Worm (Caenorhabditis elegans) whole organism, early embryonic: ENCODE results near the gene srh-41.

Experiments used
- B0310.2 ChIP-seq: sonication (generic microtip); optimal IDR thresholded peaks from 2 replicates; lab custom pipeline; 2016; ENCODE audit warnings: mild to moderate bottlenecking, missing genetic modification characterization, missing compliant biosample characterization
- F13C5.2 ChIP-seq: sonication (generic microtip); optimal IDR thresholded peaks from 2 replicates; lab custom pipeline; 2017; ENCODE audit warnings: mild to moderate bottlenecking, missing genetic modification characterization, inconsistent platforms, missing compliant biosample characterization
- ama-1 ChIP-seq: fragments of 150-350 bp; optimal IDR thresholded peaks from 2 replicates; lab custom pipeline; 2014
- ceh-36 ChIP-seq: sonication (generic microtip); optimal IDR thresholded peaks from 2 replicates; lab custom pipeline; 2016; ENCODE audit warnings: missing genetic modification characterization, inconsistent platforms, missing compliant biosample characterization
- flt-1 ChIP-seq: fragments of 200-800 bp; sonication (Bioruptor generic); IDR thresholded peaks from 2 replicates; pipeline ENCODE4 v1.3.6; 2022; ENCODE audit warnings: missing genetic modification characterization, missing compliant biosample characterization
- hmbx-1 ChIP-seq: sonication (generic microtip); optimal IDR thresholded peaks from 2 replicates; lab custom pipeline; 2016; ENCODE audit warnings: mild to moderate bottlenecking, missing genetic modification characterization, missing compliant biosample characterization
- hmg-4 ChIP-seq: fragments of 200-800 bp; sonication (Bioruptor generic); optimal IDR thresholded peaks from 2 replicates; lab custom pipeline; 2018; ENCODE audit warnings: mild to moderate bottlenecking, missing genetic modification characterization, missing compliant biosample characterization
- pes-1 ChIP-seq: fragments of 200-800 bp; sonication (Bioruptor generic); IDR thresholded peaks from 2 replicates; pipeline ENCODE4 v1.3.6; 2022; ENCODE audit warnings: missing genetic modification reagents, missing genetic modification characterization, missing compliant biosample characterization
- scrt-1 ChIP-seq: fragments of 200-800 bp; sonication (Bioruptor generic); IDR thresholded peaks from 2 replicates; pipeline ENCODE4 v1.3.6; 2022; ENCODE audit warnings: missing genetic modification characterization, missing compliant biosample characterization
- sea-1 ChIP-seq: fragments of 200-800 bp; sonication (Bioruptor generic); conservative IDR thresholded peaks from 2 replicates; pipeline ENCODE4 v1.3.6; 2022; ENCODE audit warnings: missing genetic modification characterization, missing compliant biosample characterization
- tbx-37 ChIP-seq: fragments of 200-800 bp; sonication (Bioruptor generic); conservative IDR thresholded peaks from 2 replicates; pipeline ENCODE4 v1.3.6; 2022; ENCODE audit warnings: missing genetic modification reagents, missing genetic modification characterization, missing compliant biosample characterization
- tra-4 ChIP-seq: sonication (generic microtip); optimal IDR thresholded peaks from 2 replicates; lab custom pipeline; 2017; ENCODE audit warnings: missing genetic modification characterization, missing compliant biosample characterization

- TF ChIP-seq ama-1 (lab: Kevin White, UChicago) (no peak), tra-4 (tag; lab: Kevin White, UChicago) (no peak), F13C5.2 (no peak), sea-1 (GFP tag; lab: Robert Waterston, UW) (no peak), hmg-4 (GFP tag; lab: Kevin White, UChicago) (no peak), flt-1 (GFP tag; lab: Robert Waterston, UW) (no peak), hmbx-1 (no peak), B0310.2 (tag; lab: Kevin White, UChicago) (no peak), tbx-37 (GFP tag; lab: Robert Waterston, UW) (no peak), ceh-36 (tag; lab: Kevin White, UChicago) (no peak), scrt-1 (GFP tag; lab: Robert Waterston, UW) (no peak), pes-1 (GFP tag; lab: Robert Waterston, UW) (no peak)
These were observed 42.5 kb downstream of the srh-41 start for ce11 chrII:14244457-14245254.
